Fruit fly (Drosophila melanogaster) Kc167 (cell line): Measurements from ENCODE around the gene Phs.

ENCODE experiments used
- Myc ChIP-seq: fragments of >200 bp; optimal IDR thresholded peaks from 2 replicates; lab custom pipeline; 2017; ENCODE audit warnings: missing external identifiers
- Sin3A ChIP-seq: fragments of >200 bp; optimal IDR thresholded peaks from 2 replicates; lab custom pipeline; 2018; ENCODE audit warnings: missing external identifiers
- h ChIP-seq: fragments of >200 bp; optimal IDR thresholded peaks from 3 replicates; lab custom pipeline; 2018; ENCODE audit warnings: missing external identifiers
- insv ChIP-seq: fragments of >200 bp; optimal IDR thresholded peaks from 3 replicates; lab custom pipeline; 2018; ENCODE audit warnings: missing external identifiers
- psq ChIP-seq: fragments of >200 bp; optimal IDR thresholded peaks from 2 replicates; lab custom pipeline; 2017; ENCODE audit warnings: missing external identifiers
- ttk ChIP-seq: sonication (Bioruptor generic); optimal IDR thresholded peaks from 2 replicates; lab custom pipeline; 2017; ENCODE audit warnings: missing external identifiers

Gene Phs

DNA sequence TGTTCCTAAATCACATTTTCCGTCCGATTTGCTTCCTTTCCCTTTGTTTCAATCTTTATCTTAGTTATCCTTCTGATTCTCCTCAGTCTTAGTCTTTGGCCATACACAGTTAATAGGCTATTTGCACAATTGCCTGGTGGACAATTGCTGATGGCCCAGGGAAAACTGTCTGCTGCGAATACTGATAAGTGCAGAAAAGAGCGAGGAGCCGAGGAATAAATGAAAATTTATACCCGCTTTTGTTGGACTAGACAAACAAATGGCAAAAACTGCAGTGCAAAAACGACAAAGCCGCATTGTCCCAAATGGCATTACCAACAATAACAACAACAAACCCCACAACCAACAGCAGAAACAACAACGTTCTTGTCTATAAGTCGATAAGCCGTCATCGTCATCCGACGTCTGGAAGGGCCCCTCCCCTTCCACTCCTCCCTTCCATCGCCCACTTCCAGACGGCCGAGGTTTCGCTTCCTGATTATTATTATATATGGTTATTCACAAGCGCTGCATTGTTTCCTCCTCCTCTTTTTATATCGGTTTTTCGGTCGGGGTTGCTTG is 25.5 kb upstream of the Phs start:
- TF ChIP-seq psq = no peak
- TF ChIP-seq Myc (lab: Kevin White, UChicago) = no peak
- TF ChIP-seq ttk = no peak
- no peak for TF ChIP-seq h (lab: Kevin White, UChicago)
- TF ChIP-seq insv = no peak
- TF ChIP-seq Sin3A = no peak

DNA sequence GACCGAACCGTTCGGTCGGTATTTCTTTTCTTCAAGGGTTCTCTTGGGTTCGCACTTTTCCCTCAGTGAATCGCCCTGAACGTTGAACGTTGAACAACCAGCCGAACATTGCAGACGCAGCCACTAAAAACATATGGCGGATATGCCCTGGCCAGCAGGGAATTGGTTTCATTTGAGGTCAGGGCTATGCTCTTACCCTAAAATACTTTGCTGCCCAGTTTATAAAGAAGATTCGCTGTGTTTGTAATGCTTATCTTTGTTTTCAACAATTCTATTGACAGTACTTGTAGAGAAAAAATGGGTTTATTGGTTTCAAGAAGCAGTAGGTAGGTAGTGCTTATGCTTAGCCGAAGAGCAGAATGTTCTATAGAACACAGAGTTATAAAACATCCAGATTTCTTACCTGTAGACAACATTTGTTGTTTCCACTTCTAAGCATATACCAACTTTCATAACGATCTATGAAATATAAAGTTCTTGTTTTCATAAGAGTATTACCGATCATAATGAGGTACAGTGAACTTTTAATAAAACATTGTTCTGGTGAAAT is 24.5 kb upstream of the Phs start:
- TF ChIP-seq Sin3A (no peak), h (lab: Kevin White, UChicago) (no peak), Myc (lab: Kevin White, UChicago) (no peak), ttk (no peak), psq (no peak), insv (no peak)

DNA sequence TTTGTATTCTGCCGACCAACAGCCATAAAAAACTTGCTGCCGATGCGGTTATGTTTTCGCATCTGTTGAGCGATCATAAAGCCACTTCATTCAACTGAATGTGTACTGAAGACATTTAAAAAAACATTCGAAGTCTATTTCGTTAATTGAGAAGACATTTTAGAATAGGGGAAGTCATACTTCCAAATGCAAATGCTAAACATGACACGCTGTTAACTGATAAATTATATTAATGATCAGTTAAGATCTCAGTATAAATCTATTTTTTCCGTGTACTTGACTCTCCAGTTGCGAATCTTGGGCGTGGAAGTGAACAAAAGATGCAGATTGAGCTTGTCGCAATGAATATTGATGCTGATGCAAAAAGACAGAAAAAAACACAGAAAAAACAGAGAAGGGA is 23.7 kb upstream of the Phs start:
- TF ChIP-seq h (lab: Kevin White, UChicago) = no peak
- no peak for TF ChIP-seq insv
- TF ChIP-seq Sin3A = no peak
- TF ChIP-seq ttk = no peak
- no peak for TF ChIP-seq psq
- no peak for TF ChIP-seq Myc (lab: Kevin White, UChicago)

- TF ChIP-seq insv = no peak
- no peak for TF ChIP-seq psq
- no peak for TF ChIP-seq Sin3A
- no peak for TF ChIP-seq h (lab: Kevin White, UChicago)
Measured at dm6 chr3L:15597037-15597785, 22.5 kb upstream of the Phs start.

- TF ChIP-seq Sin3A (no peak), Myc (lab: Kevin White, UChicago) (no peak), h (lab: Kevin White, UChicago) (no peak), ttk (no peak), psq (no peak), insv (no peak)
Measured at dm6 chr3L:15597945-15598344, 21.8 kb upstream of the Phs start.

DNA sequence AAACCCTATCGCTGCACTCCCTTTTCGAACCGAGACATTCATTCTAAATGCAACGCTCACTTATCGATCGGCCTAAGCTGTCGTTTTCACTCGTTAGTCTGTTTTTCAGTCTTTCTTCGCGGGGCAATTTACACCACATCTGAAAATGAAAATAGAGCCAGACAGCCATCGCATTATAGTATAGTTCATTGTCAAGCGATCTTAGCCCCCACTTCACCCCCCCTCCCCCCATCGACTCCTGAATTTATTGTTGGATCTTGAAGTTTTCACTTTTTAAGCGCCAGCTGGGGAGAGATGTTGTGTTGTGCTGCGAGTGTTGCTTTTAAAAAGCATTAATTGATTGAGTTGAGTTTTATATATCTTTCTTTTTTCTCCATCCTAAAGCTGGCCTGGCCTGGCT is 20.5 kb upstream of the Phs start:
- no peak for TF ChIP-seq ttk
- TF ChIP-seq insv = no peak
- TF ChIP-seq Sin3A = no peak
- TF ChIP-seq Myc (lab: Kevin White, UChicago) = no peak
- no peak for TF ChIP-seq h (lab: Kevin White, UChicago)

dm6 chr3L:15600051-15600450 is 19.6 kb upstream of the Phs start:
- TF ChIP-seq insv (no peak), Myc (lab: Kevin White, UChicago) (no peak), h (lab: Kevin White, UChicago) (no peak), Sin3A (no peak), psq (no peak), ttk (no peak)

DNA sequence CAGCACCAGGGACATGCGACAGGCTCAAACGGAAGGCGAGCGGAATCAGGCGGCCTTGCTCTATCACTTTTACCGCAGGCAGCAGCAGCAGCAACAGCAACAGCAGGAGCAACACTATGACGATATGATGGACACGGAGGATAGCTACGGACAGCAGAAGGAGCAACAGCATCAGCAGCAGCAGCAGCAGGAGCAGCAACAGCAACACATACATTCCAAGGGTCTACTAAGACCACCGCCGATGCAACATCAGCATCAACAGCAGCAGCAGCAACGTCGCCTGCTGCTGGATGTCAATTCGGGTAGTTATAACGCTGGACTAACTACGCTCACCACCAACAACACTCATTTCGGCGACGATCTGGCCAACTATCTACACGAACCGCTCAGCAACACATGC is 14.7 kb upstream of the Phs start:
- no peak for TF ChIP-seq insv

DNA sequence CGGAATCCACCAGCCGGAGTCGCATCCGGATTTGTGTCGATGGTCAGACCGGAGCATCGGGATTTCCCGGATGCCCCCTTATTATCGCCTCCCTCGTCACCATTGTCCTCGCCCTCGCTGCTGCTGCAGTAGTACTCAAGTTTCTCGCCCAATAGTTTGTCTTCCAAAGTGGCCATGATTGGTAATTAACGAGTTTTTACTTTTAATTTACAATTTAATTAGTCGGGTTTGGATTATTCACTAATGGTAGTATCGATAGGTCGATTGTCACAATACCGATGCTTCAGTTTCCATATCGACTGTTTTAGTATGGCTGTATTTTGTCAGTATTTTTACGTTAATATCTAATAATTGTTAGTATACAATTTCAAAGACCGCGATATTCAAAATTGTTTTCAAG is 9.6 kb upstream of the Phs start, which contains the start of gene CG7650:
CG7650 (minus strand) TSS at position 278 of the 400 bp plus-strand sequence.
- TF ChIP-seq Myc (lab: Kevin White, UChicago) (no peak), ttk (no peak), psq (no peak), Sin3A (no peak), h (lab: Kevin White, UChicago) (no peak), insv (no peak)

dm6 chr3L:15612728-15613127 is 7.0 kb upstream of the Phs start, which contains the start of gene CG13449:
CG13449 (minus strand) TSS chr3L:15612828.
- TF ChIP-seq psq = no peak
- TF ChIP-seq ttk = no peak
- no peak for TF ChIP-seq insv

dm6 chr3L:15616490-15616889 is 3.2 kb upstream of the Phs start:
- no peak for TF ChIP-seq Sin3A
- TF ChIP-seq Myc (lab: Kevin White, UChicago) = no peak
- no peak for TF ChIP-seq h (lab: Kevin White, UChicago)
- TF ChIP-seq ttk = no peak
- TF ChIP-seq psq = no peak

- TF ChIP-seq psq (no peak), h (lab: Kevin White, UChicago) (no peak), Myc (lab: Kevin White, UChicago) (no peak), Sin3A (no peak), insv (no peak), ttk (no peak)
Measured at dm6 chr3L:15616900-15617299, 2.8 kb upstream of the Phs start.

DNA sequence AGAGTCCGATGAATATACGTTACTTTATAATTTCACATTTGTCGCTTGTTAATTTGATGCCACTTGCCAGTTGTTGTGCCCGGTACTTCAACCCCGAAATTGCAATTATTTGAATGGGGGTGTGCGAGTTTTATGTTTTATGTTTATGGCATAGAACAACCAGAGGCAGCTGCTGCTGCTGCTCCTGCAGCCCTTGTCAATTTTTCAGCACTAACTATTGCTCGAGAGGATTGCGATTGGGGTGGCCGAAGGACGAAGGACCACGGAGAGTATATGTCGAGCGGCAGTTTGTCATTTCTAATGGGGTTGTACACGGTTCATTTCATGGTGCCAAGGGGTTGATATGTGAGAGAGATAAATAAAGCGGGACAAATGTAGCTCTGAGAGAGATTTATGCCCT is 4.4 kb downstream of the Phs start:
- TF ChIP-seq Myc (lab: Kevin White, UChicago) = no peak
- no peak for TF ChIP-seq Sin3A
- no peak for TF ChIP-seq h (lab: Kevin White, UChicago)
- TF ChIP-seq psq = no peak
- TF ChIP-seq insv = no peak
- no peak for TF ChIP-seq ttk
